Worm (Caenorhabditis elegans) whole organism, L4/young adult: ENCODE measurements around the gene C40A11.2.

ENCODE experiments used
- dao-5 ChIP-seq: sonication (generic microtip); optimal IDR thresholded peaks from 2 replicates; lab custom pipeline; 2016; ENCODE audit warnings: missing genotype, missing genetic modification characterization, moderate library complexity, missing compliant biosample characterization
- him-1 ChIP-seq: sonication (generic microtip); optimal IDR thresholded peaks from 2 replicates; lab custom pipeline; 2016; ENCODE audit warnings: missing genotype, missing genetic modification reagents, missing genetic modification characterization, missing compliant biosample characterization

DNA sequence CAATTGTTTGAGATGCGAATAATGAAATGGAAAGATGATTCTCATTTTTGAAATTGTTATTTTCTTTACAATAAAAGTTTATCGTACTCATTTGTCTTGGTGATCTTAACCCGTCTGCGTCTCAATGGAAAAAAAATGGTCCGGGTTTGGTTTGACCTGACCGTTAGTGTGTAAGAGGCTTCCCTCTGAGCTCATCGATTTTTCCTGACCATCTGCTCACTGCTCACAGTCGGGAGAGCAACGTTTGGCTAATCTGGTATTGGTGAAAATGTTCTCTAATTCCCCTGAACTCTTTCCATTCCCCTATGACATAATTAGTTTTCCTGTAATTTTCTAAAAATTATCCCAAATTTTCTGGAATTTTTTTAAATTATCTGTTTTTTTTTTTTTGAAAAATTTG, 7.8 kb upstream of the C40A11.2 start:
- TF ChIP-seq dao-5 (tag; lab: Kevin White, UChicago) (no peak), him-1 (tag; lab: Kevin White, UChicago) (no peak)
